Worm (Caenorhabditis elegans) whole organism, early embryonic: ENCODE results near the gene arl-8.
"Not testable (repeated sequence)": the region's sequence is repeated elsewhere in the genome, so short reads cannot be mapped to it uniquely, and the experiment has no call there.

Source experiments
- B0310.2 ChIP-seq: sonication (generic microtip); optimal IDR thresholded peaks from 2 replicates; lab custom pipeline; 2016; ENCODE audit warnings: mild to moderate bottlenecking, missing genetic modification characterization, missing compliant biosample characterization
- F13C5.2 ChIP-seq: sonication (generic microtip); optimal IDR thresholded peaks from 2 replicates; lab custom pipeline; 2017; ENCODE audit warnings: mild to moderate bottlenecking, missing genetic modification characterization, inconsistent platforms, missing compliant biosample characterization
- aly-1 ChIP-seq: sonication (generic microtip); optimal IDR thresholded peaks from 2 replicates; lab custom pipeline; 2016; ENCODE audit warnings: missing genetic modification characterization, missing compliant biosample characterization
- ama-1 ChIP-seq: fragments of 150-350 bp; optimal IDR thresholded peaks from 2 replicates; lab custom pipeline; 2014
- ceh-13 ChIP-seq: fragments of 200-800 bp; sonication (Bioruptor generic); optimal IDR thresholded peaks from 2 replicates; lab custom pipeline; 2018; ENCODE audit warnings: mild to moderate bottlenecking, missing genetic modification characterization, missing compliant biosample characterization
- ceh-36 ChIP-seq: sonication (generic microtip); optimal IDR thresholded peaks from 2 replicates; lab custom pipeline; 2016; ENCODE audit warnings: missing genetic modification characterization, inconsistent platforms, missing compliant biosample characterization
- ets-7 ChIP-seq: sonication (generic microtip); optimal IDR thresholded peaks from 2 replicates; lab custom pipeline; 2016; ENCODE audit warnings: missing genotype, missing genetic modification characterization, missing compliant biosample characterization
- flt-1 ChIP-seq: fragments of 200-800 bp; sonication (Bioruptor generic); IDR thresholded peaks from 2 replicates; pipeline ENCODE4 v1.3.6; 2022; ENCODE audit warnings: missing genetic modification characterization, missing compliant biosample characterization
- hmbx-1 ChIP-seq: sonication (generic microtip); optimal IDR thresholded peaks from 2 replicates; lab custom pipeline; 2016; ENCODE audit warnings: mild to moderate bottlenecking, missing genetic modification characterization, missing compliant biosample characterization
- hmg-4 ChIP-seq: fragments of 200-800 bp; sonication (Bioruptor generic); optimal IDR thresholded peaks from 2 replicates; lab custom pipeline; 2018; ENCODE audit warnings: mild to moderate bottlenecking, missing genetic modification characterization, missing compliant biosample characterization
- pes-1 ChIP-seq: fragments of 200-800 bp; sonication (Bioruptor generic); IDR thresholded peaks from 2 replicates; pipeline ENCODE4 v1.3.6; 2022; ENCODE audit warnings: missing genetic modification reagents, missing genetic modification characterization, missing compliant biosample characterization
- scrt-1 ChIP-seq: fragments of 200-800 bp; sonication (Bioruptor generic); IDR thresholded peaks from 2 replicates; pipeline ENCODE4 v1.3.6; 2022; ENCODE audit warnings: missing genetic modification characterization, missing compliant biosample characterization
- sea-1 ChIP-seq: fragments of 200-800 bp; sonication (Bioruptor generic); conservative IDR thresholded peaks from 2 replicates; pipeline ENCODE4 v1.3.6; 2022; ENCODE audit warnings: missing genetic modification characterization, missing compliant biosample characterization
- tbx-11 ChIP-seq: fragments of 200-800 bp; sonication (Bioruptor generic); IDR thresholded peaks from 2 replicates; pipeline ENCODE4 v1.3.6; 2022; ENCODE audit warnings: missing genetic modification characterization, missing compliant biosample characterization
- tbx-37 ChIP-seq: fragments of 200-800 bp; sonication (Bioruptor generic); conservative IDR thresholded peaks from 2 replicates; pipeline ENCODE4 v1.3.6; 2022; ENCODE audit warnings: missing genetic modification reagents, missing genetic modification characterization, missing compliant biosample characterization
- tra-4 ChIP-seq: sonication (generic microtip); optimal IDR thresholded peaks from 2 replicates; lab custom pipeline; 2017; ENCODE audit warnings: missing genetic modification characterization, missing compliant biosample characterization

Gene arl-8

ce11 chrIV:14773280-14774071 is 24.5 kb upstream of the arl-8 start, which contains the start of gene Y57G11C.36:
Gene Y57G11C.36, minus strand, starts transcription at chrIV:14773781.
- TF ChIP-seq hmg-4 (no peak), pes-1 (GFP tag; lab: Robert Waterston, UW) (no peak), ceh-13 (no peak), F13C5.2 (tag; lab: Kevin White, UChicago) (no peak), ets-7 (tag; lab: Kevin White, UChicago) (no peak), sea-1 (GFP tag; lab: Robert Waterston, UW) (no peak), tbx-37 (GFP tag; lab: Robert Waterston, UW) (no peak), tbx-11 (GFP tag; lab: Robert Waterston, UW) (no peak), ceh-36 (tag; lab: Kevin White, UChicago) (no peak), tra-4 (tag; lab: Kevin White, UChicago) (no peak), flt-1 (no peak), aly-1 (tag; lab: Kevin White, UChicago) (no peak)

- not testable (repeated sequence) for TF ChIP-seq aly-1 (tag; lab: Kevin White, UChicago); ama-1 (lab: Kevin White, UChicago); ceh-36 (tag; lab: Kevin White, UChicago)
Observed at ce11 chrIV:14774454-14774853, 23.5 kb upstream of the arl-8 start, which contains the start of gene Y57G11C.51. Gene Y57G11C.51, minus strand, starts transcription at chrIV:14774554.

- no peak for TF ChIP-seq tbx-37 (GFP tag; lab: Robert Waterston, UW)
- TF ChIP-seq B0310.2 (tag; lab: Kevin White, UChicago), result no peak
- TF ChIP-seq hmbx-1 (tag; lab: Kevin White, UChicago), result no peak
- no peak for TF ChIP-seq tbx-11 (GFP tag; lab: Robert Waterston, UW)
- no peak for TF ChIP-seq hmg-4
- TF ChIP-seq ama-1 (lab: Kevin White, UChicago), result no peak
- TF ChIP-seq flt-1, result no peak
- no peak for TF ChIP-seq tra-4 (tag; lab: Kevin White, UChicago)
- no peak for TF ChIP-seq sea-1 (GFP tag; lab: Robert Waterston, UW)
- no peak for TF ChIP-seq aly-1 (tag; lab: Kevin White, UChicago)
- no peak for TF ChIP-seq ceh-36 (tag; lab: Kevin White, UChicago)
- no peak for TF ChIP-seq pes-1 (GFP tag; lab: Robert Waterston, UW)
- no peak for TF ChIP-seq ceh-13
- no peak for TF ChIP-seq F13C5.2 (tag; lab: Kevin White, UChicago)
Observed at ce11 chrIV:14781537-14781936, 16.4 kb upstream of the arl-8 start, which contains the start of gene Y57G11C.8. Gene Y57G11C.8, plus strand, starts transcription at chrIV:14781837.

- TF ChIP-seq F13C5.2 (tag; lab: Kevin White, UChicago) (no peak), hmg-4 (no peak), ceh-13 (no peak), flt-1 (no peak)
Observed at ce11 chrIV:14782211-14782610, 15.7 kb upstream of the arl-8 start, which contains the start of gene Y57G11C.1130. Gene Y57G11C.1130, plus strand, starts transcription at chrIV:14782511.

- TF ChIP-seq scrt-1 (GFP tag; lab: Robert Waterston, UW), result no peak
- TF ChIP-seq ama-1 (lab: Kevin White, UChicago), result no peak
- no peak for TF ChIP-seq sea-1 (GFP tag; lab: Robert Waterston, UW)
- TF ChIP-seq ceh-13, result no peak
- no peak for TF ChIP-seq aly-1 (tag; lab: Kevin White, UChicago)
- TF ChIP-seq pes-1 (GFP tag; lab: Robert Waterston, UW), result no peak
- TF ChIP-seq hmbx-1 (tag; lab: Kevin White, UChicago), result no peak
- TF ChIP-seq flt-1, result no peak
- TF ChIP-seq B0310.2 (tag; lab: Kevin White, UChicago), result no peak
- no peak for TF ChIP-seq ets-7 (tag; lab: Kevin White, UChicago)
Observed at ce11 chrIV:14784481-14784880, 13.5 kb upstream of the arl-8 start, which contains the start of gene nlp-56. Gene nlp-56, minus strand, starts transcription at chrIV:14784737.

- TF ChIP-seq pes-1 (GFP tag; lab: Robert Waterston, UW) (no peak), tbx-11 (GFP tag; lab: Robert Waterston, UW) (no peak), aly-1 (tag; lab: Kevin White, UChicago) (no peak), tbx-37 (GFP tag; lab: Robert Waterston, UW) (no peak), ceh-36 (tag; lab: Kevin White, UChicago) (no peak), ceh-13 (no peak), ets-7 (tag; lab: Kevin White, UChicago) (no peak), ama-1 (lab: Kevin White, UChicago) (no peak), hmbx-1 (tag; lab: Kevin White, UChicago) (no peak)
Observed at ce11 chrIV:14786374-14787136, 11.4 kb upstream of the arl-8 start, which contains the start of gene melo-1. Gene melo-1, plus strand, starts transcription at chrIV:14787031.

ce11 chrIV:14790579-14790978 is 7.4 kb upstream of the arl-8 start:
- no peak for TF ChIP-seq hmbx-1 (tag; lab: Kevin White, UChicago)
